Fruit fly (Drosophila melanogaster): ENCODE measurements around the gene CG34427.

The CG34427 gene

dm6 chr3L:8788445-8788844 lies 16.1 kb upstream of the CG34427 start, which contains the start of gene Acbp5:
Acbp5 (minus strand) TSS chr3L:8788545.
- TF ChIP-seq CG7368 (GFP tag; optimal IDR thresholded peaks at IDR 0.05) (no peak), Hr4 (GFP tag; optimal IDR thresholded peaks at IDR 0.05) (no peak), CG11762 (GFP tag; optimal IDR thresholded peaks at IDR 0.05; ENCODE audit: insufficient read depth) (no peak), CG10669 (GFP tag; optimal IDR thresholded peaks at IDR 0.05) (no peak), vri (GFP tag; optimal IDR thresholded peaks at IDR 0.05) (peak; percentile 51), achi (GFP tag; optimal IDR thresholded peaks at IDR 0.05) (no peak), salr (GFP tag; optimal IDR thresholded peaks at IDR 0.05) (no peak)

dm6 chr3L:8798129-8798528 lies 6.4 kb upstream of the CG34427 start:
- TF ChIP-seq CG6808 (GFP tag; optimal IDR thresholded peaks at IDR 0.05) (no peak), Gug (GFP tag; IDR thresholded peaks at IDR 0.05) (no peak)

- TF ChIP-seq CG15336 (GFP tag; IDR thresholded peaks at IDR 0.05) (no peak), CG34406 (GFP tag; optimal IDR thresholded peaks at IDR 0.05) (no peak), CG32006 (GFP tag; optimal IDR thresholded peaks at IDR 0.05) (no peak), Sox15 (GFP tag; optimal IDR thresholded peaks at IDR 0.05) (no peak), acj6 (GFP tag; optimal IDR thresholded peaks at IDR 0.05) (no peak)
Observed at dm6 chr3L:8798539-8798938, 6.0 kb upstream of the CG34427 start.

dm6 chr3L:8800432-8800831 lies 4.1 kb upstream of the CG34427 start, which contains the start of gene CG13310:
CG13310 (minus strand) TSS chr3L:8800532.
- TF ChIP-seq CG8632 (GFP tag; optimal IDR thresholded peaks at IDR 0.05) (no peak), cyc (GFP tag; optimal IDR thresholded peaks at IDR 0.05) (no peak), ss (GFP tag; optimal IDR thresholded peaks at IDR 0.05) (no peak), CG11762 (GFP tag; optimal IDR thresholded peaks at IDR 0.05; ENCODE audit: insufficient read depth) (no peak), CG4318 (GFP tag; optimal IDR thresholded peaks at IDR 0.05) (no peak), Sox14 (GFP tag; optimal IDR thresholded peaks at IDR 0.05) (no peak)

dm6 chr3L:8802064-8802463 lies 2.5 kb upstream of the CG34427 start, which contains the start of the genes CG13311 and CG34426:
CG13311 (minus strand) TSS chr3L:8802164.
CG34426 (plus strand) TSS chr3L:8802463.
- no peak for TF ChIP-seq CG31627 (GFP tag; optimal IDR thresholded peaks at IDR 0.05)
- no peak for TF ChIP-seq CG10631 (GFP tag; optimal IDR thresholded peaks at IDR 0.05)
- TF ChIP-seq topi (GFP tag; optimal IDR thresholded peaks at IDR 0.05) = no peak
- TF ChIP-seq Hr39 (GFP tag; optimal IDR thresholded peaks at IDR 0.05) = no peak
- TF ChIP-seq Blimp-1 (GFP tag; optimal IDR thresholded peaks at IDR 0.05) = no peak
- no peak for TF ChIP-seq CG32006 (GFP tag; optimal IDR thresholded peaks at IDR 0.05)
- TF ChIP-seq CG6808 (GFP tag; optimal IDR thresholded peaks at IDR 0.05) = no peak
- no peak for TF ChIP-seq acj6 (GFP tag; optimal IDR thresholded peaks at IDR 0.05)
- TF ChIP-seq CG11762 (GFP tag; optimal IDR thresholded peaks at IDR 0.05; ENCODE audit: insufficient read depth) = no peak
- TF ChIP-seq OdsH (GFP tag; optimal IDR thresholded peaks at IDR 0.05) = no peak
- TF ChIP-seq Smox (GFP tag; optimal IDR thresholded peaks at IDR 0.05) = no peak
- no peak for TF ChIP-seq svp (GFP tag)
- TF ChIP-seq CG8319 (GFP tag; optimal IDR thresholded peaks at IDR 0.05) = no peak
- TF ChIP-seq fd85E (GFP tag; optimal IDR thresholded peaks at IDR 0.05) = no peak
- TF ChIP-seq Sox102F (GFP tag; optimal IDR thresholded peaks at IDR 0.05) = no peak
- TF ChIP-seq Ets96B (tag; optimal IDR thresholded peaks at IDR 0.05) = no peak
- no peak for TF ChIP-seq Met (GFP tag; optimal IDR thresholded peaks at IDR 0.05)
- TF ChIP-seq salr (GFP tag; optimal IDR thresholded peaks at IDR 0.05) = no peak
- no peak for TF ChIP-seq CG4318 (GFP tag; optimal IDR thresholded peaks at IDR 0.05)

- TF ChIP-seq dac (GFP tag; optimal IDR thresholded peaks at IDR 0.05) = no peak
- TF ChIP-seq fkh (GFP tag; optimal IDR thresholded peaks at IDR 0.05) = peak; percentile 27
Observed at dm6 chr3L:8807113-8807651, 2.6 kb downstream of the CG34427 start, which contains the start of the genes CG13312 and CG32024. CG13312 (minus strand) TSS chr3L:8807213. CG32024 (plus strand) TSS chr3L:8807601.
